Fruit fly (Drosophila melanogaster): ENCODE measurements around the gene Dnaaf6.

Dnaaf6 gene

dm6 chr3L:14731790-14732189, 47.2 kb downstream of the Dnaaf6 start:
- no peak for TF ChIP-seq CG11617 (GFP tag; optimal IDR thresholded peaks at IDR 0.05)
- no peak for TF ChIP-seq CG1620 (GFP tag; optimal IDR thresholded peaks at IDR 0.05)
- TF ChIP-seq bab1 (GFP tag; optimal IDR thresholded peaks at IDR 0.05), result no peak
- no peak for TF ChIP-seq tj (GFP tag; optimal IDR thresholded peaks at IDR 0.05)
- no peak for TF ChIP-seq Mnt (GFP tag; optimal IDR thresholded peaks at IDR 0.05)
- no peak for TF ChIP-seq CG7101 (tag; optimal IDR thresholded peaks at IDR 0.05)
- no peak for TF ChIP-seq CG7045 (GFP tag; optimal IDR thresholded peaks at IDR 0.05)
- TF ChIP-seq toe (GFP tag; optimal IDR thresholded peaks at IDR 0.05), result no peak

- TF ChIP-seq toe (GFP tag; optimal IDR thresholded peaks at IDR 0.05), result no peak
- no peak for TF ChIP-seq Mnt (GFP tag; optimal IDR thresholded peaks at IDR 0.05)
- no peak for TF ChIP-seq CG7101 (tag; optimal IDR thresholded peaks at IDR 0.05)
- no peak for TF ChIP-seq cic (GFP tag; optimal IDR thresholded peaks at IDR 0.05)
- no peak for TF ChIP-seq CG14711 (tag; optimal IDR thresholded peaks at IDR 0.05)
- no peak for TF ChIP-seq bab1 (GFP tag; optimal IDR thresholded peaks at IDR 0.05)
- TF ChIP-seq cnc (optimal IDR thresholded peaks at IDR 0.05), result no peak
- no peak for TF ChIP-seq Hr96 (GFP tag; optimal IDR thresholded peaks at IDR 0.05)
- TF ChIP-seq CG12768 (GFP tag; optimal IDR thresholded peaks at IDR 0.05), result no peak
- TF ChIP-seq CG5204 (GFP tag; optimal IDR thresholded peaks at IDR 0.05), result no peak
Measured at dm6 chr3L:14733417-14733816, 48.8 kb downstream of the Dnaaf6 start, which contains the start of gene CG13471. Gene CG13471 (minus strand): TSS chr3L:14733517.

Measured in whole organism, adult.